Worm (Caenorhabditis elegans): Measurements from ENCODE around the gene C01B9.1.

The C01B9.1 gene

ce11 chrII:13736906-13737305 is 34.5 kb upstream of the C01B9.1 start:
- peak; percentile 4 for TF ChIP-seq hmg-4 (GFP tag; optimal IDR thresholded peaks at IDR 0.05)
- TF ChIP-seq hnd-1 (tag; optimal IDR thresholded peaks at IDR 0.05) = no peak

ce11 chrII:13737751-13738525 is 33.4 kb upstream of the C01B9.1 start:
- TF ChIP-seq ets-7 (tag; optimal IDR thresholded peaks at IDR 0.05) (no peak), sea-1 (GFP tag; conservative IDR thresholded peaks at IDR 0.05) (0 out of 2 replicates have a peak, but pooled peaks have one; percentile 32)

ce11 chrII:13739423-13739822 is 32.0 kb upstream of the C01B9.1 start:
- TF ChIP-seq tbx-37 (GFP tag; conservative IDR thresholded peaks at IDR 0.05) = no peak
- no peak for TF ChIP-seq pes-1 (GFP tag; IDR thresholded peaks at IDR 0.05)
- TF ChIP-seq hmg-4 (GFP tag; optimal IDR thresholded peaks at IDR 0.05) = no peak
- TF ChIP-seq flt-1 (GFP tag; IDR thresholded peaks at IDR 0.05) = no peak
- no peak for TF ChIP-seq B0310.2 (tag; optimal IDR thresholded peaks at IDR 0.05)
- TF ChIP-seq ceh-36 (tag; optimal IDR thresholded peaks at IDR 0.05) = peak; percentile 22
- TF ChIP-seq tra-4 (tag; optimal IDR thresholded peaks at IDR 0.05) = no peak

ce11 chrII:13741449-13741848 is 29.9 kb upstream of the C01B9.1 start, which contains the start of gene mig-14:
TSS of gene mig-14 (plus strand) at chrII:13741738.
- TF ChIP-seq ceh-36 (tag; optimal IDR thresholded peaks at IDR 0.05) (no peak), pes-1 (GFP tag; IDR thresholded peaks at IDR 0.05) (no peak), tra-4 (tag; optimal IDR thresholded peaks at IDR 0.05) (no peak), tbx-37 (GFP tag; conservative IDR thresholded peaks at IDR 0.05) (no peak), hmg-4 (GFP tag; optimal IDR thresholded peaks at IDR 0.05) (no peak), ceh-13 (GFP tag; optimal IDR thresholded peaks at IDR 0.05) (no peak), hnd-1 (tag; optimal IDR thresholded peaks at IDR 0.05) (no peak), hmbx-1 (tag; optimal IDR thresholded peaks at IDR 0.05) (no peak)

- no peak for TF ChIP-seq ceh-13 (GFP tag; optimal IDR thresholded peaks at IDR 0.05)
- no peak for TF ChIP-seq hmbx-1 (tag; optimal IDR thresholded peaks at IDR 0.05)
- no peak for TF ChIP-seq ets-7 (tag; optimal IDR thresholded peaks at IDR 0.05)
- TF ChIP-seq tbx-37 (GFP tag; conservative IDR thresholded peaks at IDR 0.05) = no peak
- TF ChIP-seq tra-4 (tag; optimal IDR thresholded peaks at IDR 0.05) = no peak
- no peak for TF ChIP-seq tbx-11 (GFP tag; IDR thresholded peaks at IDR 0.05)
- no peak for TF ChIP-seq pes-1 (GFP tag; IDR thresholded peaks at IDR 0.05)
- no peak for TF ChIP-seq hmg-4 (GFP tag; optimal IDR thresholded peaks at IDR 0.05)
- no peak for TF ChIP-seq ceh-36 (tag; optimal IDR thresholded peaks at IDR 0.05)
- no peak for TF ChIP-seq aly-1 (tag; optimal IDR thresholded peaks at IDR 0.05)
- TF ChIP-seq B0310.2 (tag; optimal IDR thresholded peaks at IDR 0.05) = no peak
- no peak for TF ChIP-seq flt-1 (GFP tag; IDR thresholded peaks at IDR 0.05)
Observed at ce11 chrII:13750128-13750527, 21.2 kb upstream of the C01B9.1 start.

ce11 chrII:13751030-13751429 is 20.3 kb upstream of the C01B9.1 start:
- TF ChIP-seq hmbx-1 (tag; optimal IDR thresholded peaks at IDR 0.05) (no peak), tra-4 (tag; optimal IDR thresholded peaks at IDR 0.05) (no peak), ama-1 (optimal IDR thresholded peaks at IDR 0.05) (no peak), scrt-1 (GFP tag; IDR thresholded peaks at IDR 0.05) (no peak), sea-1 (GFP tag; conservative IDR thresholded peaks at IDR 0.05) (no peak), hmg-4 (GFP tag; optimal IDR thresholded peaks at IDR 0.05) (no peak), ceh-36 (tag; optimal IDR thresholded peaks at IDR 0.05) (no peak), B0310.2 (tag; optimal IDR thresholded peaks at IDR 0.05) (no peak), aly-1 (tag; optimal IDR thresholded peaks at IDR 0.05) (no peak), F13C5.2 (tag; optimal IDR thresholded peaks at IDR 0.05) (no peak), tbx-37 (GFP tag; conservative IDR thresholded peaks at IDR 0.05) (no peak), tbx-11 (GFP tag; IDR thresholded peaks at IDR 0.05) (no peak), flt-1 (GFP tag; IDR thresholded peaks at IDR 0.05) (no peak), ets-7 (tag; optimal IDR thresholded peaks at IDR 0.05) (no peak), ceh-13 (GFP tag; optimal IDR thresholded peaks at IDR 0.05) (no peak)

ce11 chrII:13752016-13752415 is 19.4 kb upstream of the C01B9.1 start, which contains the start of gene arrd-14:
TSS of gene arrd-14 (plus strand) at chrII:13752316.
- no peak for TF ChIP-seq ceh-36 (tag; optimal IDR thresholded peaks at IDR 0.05)
- no peak for TF ChIP-seq flt-1 (GFP tag; IDR thresholded peaks at IDR 0.05)
- TF ChIP-seq hmbx-1 (tag; optimal IDR thresholded peaks at IDR 0.05) = no peak
- no peak for TF ChIP-seq B0310.2 (tag; optimal IDR thresholded peaks at IDR 0.05)
- TF ChIP-seq aly-1 (tag; optimal IDR thresholded peaks at IDR 0.05) = no peak
- TF ChIP-seq pes-1 (GFP tag; IDR thresholded peaks at IDR 0.05) = no peak
- TF ChIP-seq ets-7 (tag; optimal IDR thresholded peaks at IDR 0.05) = no peak

- TF ChIP-seq flt-1 (GFP tag; IDR thresholded peaks at IDR 0.05) (no peak), aly-1 (tag; optimal IDR thresholded peaks at IDR 0.05) (no peak), tbx-11 (GFP tag; IDR thresholded peaks at IDR 0.05) (no peak), tbx-37 (GFP tag; conservative IDR thresholded peaks at IDR 0.05) (no peak), sea-1 (GFP tag; conservative IDR thresholded peaks at IDR 0.05) (no peak), hmbx-1 (tag; optimal IDR thresholded peaks at IDR 0.05) (no peak), hmg-4 (GFP tag; optimal IDR thresholded peaks at IDR 0.05) (no peak), F13C5.2 (tag; optimal IDR thresholded peaks at IDR 0.05) (no peak), ets-7 (tag; optimal IDR thresholded peaks at IDR 0.05) (no peak), hnd-1 (tag; optimal IDR thresholded peaks at IDR 0.05) (no peak), ama-1 (optimal IDR thresholded peaks at IDR 0.05) (no peak), tra-4 (tag; optimal IDR thresholded peaks at IDR 0.05) (no peak), B0310.2 (tag; optimal IDR thresholded peaks at IDR 0.05) (no peak), pes-1 (GFP tag; IDR thresholded peaks at IDR 0.05) (no peak), ceh-36 (tag; optimal IDR thresholded peaks at IDR 0.05) (no peak)
Observed at ce11 chrII:13756232-13756631, 15.1 kb upstream of the C01B9.1 start.
